Worm (Caenorhabditis elegans): ENCODE measurements around the gene glt-5.

ce11 chrII:9740552-9740951 is 31.9 kb upstream of the glt-5 start:
- TF ChIP-seq W03F9.2 (tag; optimal IDR thresholded peaks at IDR 0.05) (no peak), him-1 (tag; optimal IDR thresholded peaks at IDR 0.05) (no peak), dao-5 (tag; optimal IDR thresholded peaks at IDR 0.05) (no peak)

All from whole organism, L4/young adult.